Worm (Caenorhabditis elegans): ENCODE measurements around the gene jac-1.

jac-1 gene

ce11 chrIV:15964307-15964706 lies 62.3 kb downstream of the jac-1 start, which contains the start of gene Y105C5B.18:
TSS of gene Y105C5B.18 (plus strand) at chrIV:15964607.
- no peak for TF ChIP-seq aly-1 (tag; optimal IDR thresholded peaks at IDR 0.05)
- no peak for TF ChIP-seq pes-1 (GFP tag; IDR thresholded peaks at IDR 0.05)
- no peak for TF ChIP-seq tbx-37 (GFP tag; conservative IDR thresholded peaks at IDR 0.05)
- TF ChIP-seq sea-1 (GFP tag; conservative IDR thresholded peaks at IDR 0.05): no peak
- TF ChIP-seq hnd-1 (tag; optimal IDR thresholded peaks at IDR 0.05): no peak
- TF ChIP-seq scrt-1 (GFP tag; IDR thresholded peaks at IDR 0.05): no peak

ce11 chrIV:15962801-15963200 lies 63.8 kb downstream of the jac-1 start, which contains the start of gene Y105C5B.17:
TSS of gene Y105C5B.17 (plus strand) at chrIV:15963101.
- TF ChIP-seq ets-7 (tag; optimal IDR thresholded peaks at IDR 0.05): no peak
- no peak for TF ChIP-seq aly-1 (tag; optimal IDR thresholded peaks at IDR 0.05)
- TF ChIP-seq flt-1 (GFP tag; IDR thresholded peaks at IDR 0.05): no peak
- no peak for TF ChIP-seq hnd-1 (tag; optimal IDR thresholded peaks at IDR 0.05)
- no peak for TF ChIP-seq ama-1 (optimal IDR thresholded peaks at IDR 0.05)
- no peak for TF ChIP-seq ceh-13 (GFP tag; optimal IDR thresholded peaks at IDR 0.05)
- no peak for TF ChIP-seq scrt-1 (GFP tag; IDR thresholded peaks at IDR 0.05)
- TF ChIP-seq tbx-37 (GFP tag; conservative IDR thresholded peaks at IDR 0.05): no peak
- no peak for TF ChIP-seq pes-1 (GFP tag; IDR thresholded peaks at IDR 0.05)
- no peak for TF ChIP-seq sea-1 (GFP tag; conservative IDR thresholded peaks at IDR 0.05)
- no peak for TF ChIP-seq tra-4 (tag; optimal IDR thresholded peaks at IDR 0.05)
- TF ChIP-seq hmg-4 (GFP tag; optimal IDR thresholded peaks at IDR 0.05): no peak
- no peak for TF ChIP-seq F13C5.2 (tag; optimal IDR thresholded peaks at IDR 0.05)
- no peak for TF ChIP-seq B0310.2 (tag; optimal IDR thresholded peaks at IDR 0.05)
- TF ChIP-seq hmbx-1 (tag; optimal IDR thresholded peaks at IDR 0.05): no peak

- TF ChIP-seq aly-1 (tag; optimal IDR thresholded peaks at IDR 0.05): no peak
- no peak for TF ChIP-seq ets-7 (tag; optimal IDR thresholded peaks at IDR 0.05)
- no peak for TF ChIP-seq sea-1 (GFP tag; conservative IDR thresholded peaks at IDR 0.05)
- no peak for TF ChIP-seq ceh-13 (GFP tag; optimal IDR thresholded peaks at IDR 0.05)
- no peak for TF ChIP-seq hmg-4 (GFP tag; optimal IDR thresholded peaks at IDR 0.05)
- no peak for TF ChIP-seq pes-1 (GFP tag; IDR thresholded peaks at IDR 0.05)
- TF ChIP-seq tbx-37 (GFP tag; conservative IDR thresholded peaks at IDR 0.05): no peak
- TF ChIP-seq tra-4 (tag; optimal IDR thresholded peaks at IDR 0.05): no peak
Observed at ce11 chrIV:15962219-15962762, 64.4 kb downstream of the jac-1 start, which contains the start of gene lgc-19. TSS of gene lgc-19 (minus strand) at chrIV:15962712.

- TF ChIP-seq hmbx-1 (tag; optimal IDR thresholded peaks at IDR 0.05) (no peak), hnd-1 (tag; optimal IDR thresholded peaks at IDR 0.05) (no peak), ceh-13 (GFP tag; optimal IDR thresholded peaks at IDR 0.05) (no peak), ama-1 (optimal IDR thresholded peaks at IDR 0.05) (no peak), tbx-11 (GFP tag; IDR thresholded peaks at IDR 0.05) (no peak), B0310.2 (tag; optimal IDR thresholded peaks at IDR 0.05) (no peak), aly-1 (tag; optimal IDR thresholded peaks at IDR 0.05) (no peak), ets-7 (tag; optimal IDR thresholded peaks at IDR 0.05) (no peak), sea-1 (GFP tag; conservative IDR thresholded peaks at IDR 0.05) (no peak), tra-4 (tag; optimal IDR thresholded peaks at IDR 0.05) (no peak), tbx-37 (GFP tag; conservative IDR thresholded peaks at IDR 0.05) (no peak), scrt-1 (GFP tag; IDR thresholded peaks at IDR 0.05) (no peak), pes-1 (GFP tag; IDR thresholded peaks at IDR 0.05) (no peak), ceh-36 (tag; optimal IDR thresholded peaks at IDR 0.05) (no peak), hmg-4 (GFP tag; optimal IDR thresholded peaks at IDR 0.05) (no peak), F13C5.2 (tag; optimal IDR thresholded peaks at IDR 0.05) (no peak)
Observed at ce11 chrIV:15961069-15961468, 65.6 kb downstream of the jac-1 start.

ce11 chrIV:15955349-15955748 lies 71.3 kb downstream of the jac-1 start:
- TF ChIP-seq tbx-37 (GFP tag; conservative IDR thresholded peaks at IDR 0.05): no peak
- TF ChIP-seq tra-4 (tag; optimal IDR thresholded peaks at IDR 0.05): no peak
- no peak for TF ChIP-seq sea-1 (GFP tag; conservative IDR thresholded peaks at IDR 0.05)
- no peak for TF ChIP-seq tbx-11 (GFP tag; IDR thresholded peaks at IDR 0.05)
- TF ChIP-seq ama-1 (optimal IDR thresholded peaks at IDR 0.05): no peak

ce11 chrIV:15953689-15954088 lies 73.0 kb downstream of the jac-1 start:
- TF ChIP-seq ceh-13 (GFP tag; optimal IDR thresholded peaks at IDR 0.05) (no peak), F13C5.2 (tag; optimal IDR thresholded peaks at IDR 0.05) (no peak), tbx-11 (GFP tag; IDR thresholded peaks at IDR 0.05) (no peak)

- TF ChIP-seq tbx-37 (GFP tag; conservative IDR thresholded peaks at IDR 0.05) (no peak), pes-1 (GFP tag; IDR thresholded peaks at IDR 0.05) (no peak), sea-1 (GFP tag; conservative IDR thresholded peaks at IDR 0.05) (no peak), B0310.2 (tag; optimal IDR thresholded peaks at IDR 0.05) (no peak), ceh-13 (GFP tag; optimal IDR thresholded peaks at IDR 0.05) (no peak), tra-4 (tag; optimal IDR thresholded peaks at IDR 0.05) (no peak), ets-7 (tag; optimal IDR thresholded peaks at IDR 0.05) (no peak), hnd-1 (tag; optimal IDR thresholded peaks at IDR 0.05) (no peak), F13C5.2 (tag; optimal IDR thresholded peaks at IDR 0.05) (no peak), ama-1 (optimal IDR thresholded peaks at IDR 0.05) (no peak), hmg-4 (GFP tag; optimal IDR thresholded peaks at IDR 0.05) (no peak), scrt-1 (GFP tag; IDR thresholded peaks at IDR 0.05) (no peak)
Observed at ce11 chrIV:15951640-15952039, 75.0 kb downstream of the jac-1 start, which contains the start of gene Y105C5B.15. TSS of gene Y105C5B.15 (plus strand) at chrIV:15951936.

ce11 chrIV:15950838-15951581 lies 75.6 kb downstream of the jac-1 start, which contains the start of gene ifas-3:
TSS of gene ifas-3 (minus strand) at chrIV:15950888.
- no peak for TF ChIP-seq ama-1 (optimal IDR thresholded peaks at IDR 0.05)
- no peak for TF ChIP-seq tbx-11 (GFP tag; IDR thresholded peaks at IDR 0.05)
- TF ChIP-seq sea-1 (GFP tag; conservative IDR thresholded peaks at IDR 0.05): no peak
- TF ChIP-seq ceh-13 (GFP tag; optimal IDR thresholded peaks at IDR 0.05): no peak
- no peak for TF ChIP-seq ceh-36 (tag; optimal IDR thresholded peaks at IDR 0.05)
- no peak for TF ChIP-seq pes-1 (GFP tag; IDR thresholded peaks at IDR 0.05)
- TF ChIP-seq aly-1 (tag; optimal IDR thresholded peaks at IDR 0.05): no peak
- no peak for TF ChIP-seq hnd-1 (tag; optimal IDR thresholded peaks at IDR 0.05)
- no peak for TF ChIP-seq hmg-4 (GFP tag; optimal IDR thresholded peaks at IDR 0.05)
- no peak for TF ChIP-seq ets-7 (tag; optimal IDR thresholded peaks at IDR 0.05)
- TF ChIP-seq F13C5.2 (tag; optimal IDR thresholded peaks at IDR 0.05): no peak
- TF ChIP-seq tbx-37 (GFP tag; conservative IDR thresholded peaks at IDR 0.05): no peak
- TF ChIP-seq B0310.2 (tag; optimal IDR thresholded peaks at IDR 0.05): no peak
- no peak for TF ChIP-seq tra-4 (tag; optimal IDR thresholded peaks at IDR 0.05)
- TF ChIP-seq flt-1 (GFP tag; IDR thresholded peaks at IDR 0.05): no peak
- no peak for TF ChIP-seq hmbx-1 (tag; optimal IDR thresholded peaks at IDR 0.05)
- TF ChIP-seq scrt-1 (GFP tag; IDR thresholded peaks at IDR 0.05): no peak
